Worm (Caenorhabditis elegans): ENCODE results near the gene F29B9.8.

Gene F29B9.8

ce11 chrIV:4647385-4647784 is at the start of gene F29B9.8:
Gene F29B9.8 (plus strand): TSS chrIV:4647685.
- TF ChIP-seq egl-27 (tag; optimal IDR thresholded peaks at IDR 0.05) = no peak
- no peak for TF ChIP-seq zip-2 (tag; optimal IDR thresholded peaks at IDR 0.05)
- TF ChIP-seq nhr-25 (tag; optimal IDR thresholded peaks at IDR 0.05; ENCODE audit: borderline replicate concordance, insufficient read depth) = no peak
- TF ChIP-seq aly-2 (tag; optimal IDR thresholded peaks at IDR 0.05) = no peak
- TF ChIP-seq fos-1 (tag; optimal IDR thresholded peaks at IDR 0.05) = no peak
- no peak for TF ChIP-seq ctbp-1 (GFP tag; IDR thresholded peaks at IDR 0.05)

ce11 chrIV:4599352-4600004 is 48.0 kb upstream of the F29B9.8 start, which contains the start of gene F19C7.2:
Gene F19C7.2 (plus strand): TSS chrIV:4599954.
- peak; percentile 68 for TF ChIP-seq pqm-1 (tag; optimal IDR thresholded peaks at IDR 0.05)
- peak; percentile 47 for TF ChIP-seq nhr-102 (tag; optimal IDR thresholded peaks at IDR 0.05)
- peak; percentile 16 for TF ChIP-seq nhr-28 (tag; optimal IDR thresholded peaks at IDR 0.05)
- no peak for TF ChIP-seq fos-1 (tag; optimal IDR thresholded peaks at IDR 0.05)

ce11 chrIV:4602565-4602964 is 44.9 kb upstream of the F29B9.8 start, which contains the start of gene F19C7.4:
Gene F19C7.4 (plus strand): TSS chrIV:4602865.
- peak in 1 of 2 experiments; percentile 10 for TF ChIP-seq unc-62 (GFP tag; optimal IDR thresholded peaks at IDR 0.05 in 1 of 2)
- no peak for TF ChIP-seq unc-62 (tag; optimal IDR thresholded peaks at IDR 0.05)
- TF ChIP-seq nhr-28 (tag; optimal IDR thresholded peaks at IDR 0.05) = peak; percentile 36
- TF ChIP-seq tag-97 (GFP tag; IDR thresholded peaks at IDR 0.05) = no peak

- TF ChIP-seq gei-8 (GFP tag; optimal IDR thresholded peaks at IDR 0.05) (no peak), pqm-1 (tag; optimal IDR thresholded peaks at IDR 0.05) (peak; percentile 85), lin-1 (GFP tag; IDR thresholded peaks at IDR 0.05) (no peak), php-3 (GFP tag; IDR thresholded peaks at IDR 0.05) (0 out of 2 replicates have a peak, but pooled peaks have one; percentile 29), hlh-11 (tag; optimal IDR thresholded peaks at IDR 0.05) (peak; percentile 53), aha-1 (tag) (peak; percentile 88), snpc-4 (tag; optimal IDR thresholded peaks at IDR 0.05) (no peak), F10B5.3 (tag; optimal IDR thresholded peaks at IDR 0.05) (no peak), nhr-28 (tag; optimal IDR thresholded peaks at IDR 0.05) (peak; percentile 44), daf-16 (GFP tag; optimal IDR thresholded peaks at IDR 0.05) (no peak), daf-16 (tag; optimal IDR thresholded peaks at IDR 0.05) (peak; percentile 37), ZK337.2 (GFP tag; IDR thresholded peaks at IDR 0.05) (no peak), zip-11 (GFP tag; IDR thresholded peaks at IDR 0.05) (no peak), dve-1 (tag; optimal IDR thresholded peaks at IDR 0.05; ENCODE audit: insufficient read depth) (peak; percentile 47), nhr-77 (tag; optimal IDR thresholded peaks at IDR 0.05) (peak; percentile 37), Y75B8A.6 (GFP tag; IDR thresholded peaks at IDR 0.05) (no peak), daf-19 (GFP tag; conservative IDR thresholded peaks at IDR 0.05) (0 out of 2 replicates have a peak, but pooled peaks have one; percentile 46), pha-4 (GFP tag; IDR thresholded peaks at IDR 0.05) (no peak), pha-4 (tag; optimal IDR thresholded peaks at IDR 0.05) (no peak)
These were observed 41.9 kb upstream of the F29B9.8 start, which contains the start of gene nspg-10 for ce11 chrIV:4605608-4606007. Gene nspg-10 (plus strand): TSS chrIV:4605786.

- TF ChIP-seq set-16 (GFP tag; IDR thresholded peaks at IDR 0.05) (peak; percentile 90), zag-1 (tag; optimal IDR thresholded peaks at IDR 0.05) (no peak), madf-5 (GFP tag; IDR thresholded peaks at IDR 0.05) (0 out of 4 replicates have a peak, but pooled peaks of 1 of the 2 experiments have one; percentile 4), php-3 (GFP tag; IDR thresholded peaks at IDR 0.05) (peak; percentile 5; the same call in 1 of the 2 replicates), pha-4 (GFP tag; IDR thresholded peaks at IDR 0.05) (no peak), pha-4 (tag; optimal IDR thresholded peaks at IDR 0.05) (no peak)
These were observed 38.8 kb upstream of the F29B9.8 start for ce11 chrIV:4608661-4609060.
